Fruit fly (Drosophila melanogaster): ENCODE measurements around the gene Ilp2.
A peak's percentile ranks its signal among the peaks of the same experiment; 100 is the strongest.

Ilp2 gene

DNA sequence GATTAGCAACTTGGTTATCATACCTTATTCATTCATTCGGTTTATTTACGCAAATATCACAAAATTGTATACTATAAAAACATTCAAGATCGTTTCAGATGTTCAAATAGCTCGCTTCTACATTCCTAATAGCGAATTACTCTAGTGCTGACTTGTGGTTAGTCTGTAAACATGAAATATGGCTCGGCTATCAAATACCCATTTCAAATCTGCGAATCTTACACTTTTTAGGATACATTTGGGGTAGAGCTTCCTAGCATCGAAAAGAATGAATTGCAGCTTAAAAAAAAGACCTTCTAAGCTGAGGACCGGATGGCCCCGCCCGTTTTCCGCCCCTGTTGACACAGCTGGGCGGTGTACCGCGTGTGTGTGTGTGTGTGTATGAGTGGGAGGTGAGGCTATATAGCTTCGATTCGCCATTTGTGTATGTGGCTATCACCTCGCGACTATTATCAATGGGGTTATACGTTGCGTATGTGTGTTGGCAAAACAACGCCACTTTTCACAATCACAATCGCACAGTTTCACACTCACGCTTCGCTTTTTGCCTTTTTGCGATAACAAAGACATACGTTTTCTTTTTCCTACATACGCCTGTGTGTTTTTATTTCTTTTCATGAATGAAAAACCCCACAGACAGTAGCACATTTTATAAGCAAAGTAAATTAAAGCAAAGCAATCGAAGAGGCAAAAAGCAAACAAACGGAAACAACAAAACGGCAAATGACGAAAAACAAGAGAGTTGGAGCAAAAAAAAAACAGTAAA, 47.3 kb downstream of the Ilp2 start (continued):
- TF ChIP-seq fd3F (GFP tag; optimal IDR thresholded peaks at IDR 0.05) (peak; percentile 17), Opbp (GFP tag; IDR thresholded peaks at IDR 0.05; ENCODE audit: partially characterized antibody) (peak; percentile 44; the same call in 1 of the 3 replicates), dysf (GFP tag; IDR thresholded peaks at IDR 0.05) (0 out of 3 replicates have a peak, but pooled peaks have one; percentile 15), CG3281 (GFP tag; optimal IDR thresholded peaks at IDR 0.05) (peak; percentile 51), salm (tag; optimal IDR thresholded peaks at IDR 0.05) (no peak), stc (GFP tag; IDR thresholded peaks at IDR 0.05) (0 out of 2 replicates have a peak, but pooled peaks have one; percentile 9), MBD-R2 (GFP tag; IDR thresholded peaks at IDR 0.05) (0 out of 2 replicates have a peak, but pooled peaks have one; percentile 11), amos (GFP tag; IDR thresholded peaks at IDR 0.05; ENCODE audit: partially characterized antibody) (0 out of 2 replicates have a peak, but pooled peaks have one; percentile 35), D19B (GFP tag; optimal IDR thresholded peaks at IDR 0.05) (peak; percentile 64), CG10543 (GFP tag; optimal IDR thresholded peaks at IDR 0.05) (peak; percentile 11), CG7745 (tag; optimal IDR thresholded peaks at IDR 0.05) (no peak), CG15269 (tag; optimal IDR thresholded peaks at IDR 0.05) (peak; percentile 10), CG34224 (GFP tag; IDR thresholded peaks at IDR 0.05; ENCODE audit: partially characterized antibody) (peak; percentile 28; the same call in 1 of the 3 replicates), nom (GFP tag; optimal IDR thresholded peaks at IDR 0.05) (peak; percentile 16), Med (GFP tag) (peak; percentile 11), CG8281 (tag; optimal IDR thresholded peaks at IDR 0.05) (no peak), CG9932 (GFP tag; IDR thresholded peaks at IDR 0.05) (peak; percentile 6; the same call in 1 of the 2 replicates), exex (tag; optimal IDR thresholded peaks at IDR 0.05) (peak; percentile 23), CG16813 (GFP tag; IDR thresholded peaks at IDR 0.05; ENCODE audit: partially characterized antibody) (peak; percentile 54), CG14860 (GFP tag; IDR thresholded peaks at IDR 0.05; ENCODE audit: partially characterized antibody) (0 out of 3 replicates have a peak, but pooled peaks have one; percentile 26), slou (GFP tag; optimal IDR thresholded peaks at IDR 0.05) (no peak), Dbx (GFP tag; IDR thresholded peaks at IDR 0.05) (peak; percentile 37; the same call in 1 of the 3 replicates), ato (GFP tag; IDR thresholded peaks at IDR 0.05; ENCODE audit: partially characterized antibody) (no peak), CG6854 (GFP tag; optimal IDR thresholded peaks at IDR 0.05) (peak; percentile 21), sob (GFP tag; IDR thresholded peaks at IDR 0.05) (0 out of 2 replicates have a peak, but pooled peaks have one; percentile 14), sug (tag; optimal IDR thresholded peaks at IDR 0.05) (peak; percentile 32), inv (GFP tag; IDR thresholded peaks at IDR 0.05; ENCODE audit: partially characterized antibody) (peak; percentile 55)

DNA sequence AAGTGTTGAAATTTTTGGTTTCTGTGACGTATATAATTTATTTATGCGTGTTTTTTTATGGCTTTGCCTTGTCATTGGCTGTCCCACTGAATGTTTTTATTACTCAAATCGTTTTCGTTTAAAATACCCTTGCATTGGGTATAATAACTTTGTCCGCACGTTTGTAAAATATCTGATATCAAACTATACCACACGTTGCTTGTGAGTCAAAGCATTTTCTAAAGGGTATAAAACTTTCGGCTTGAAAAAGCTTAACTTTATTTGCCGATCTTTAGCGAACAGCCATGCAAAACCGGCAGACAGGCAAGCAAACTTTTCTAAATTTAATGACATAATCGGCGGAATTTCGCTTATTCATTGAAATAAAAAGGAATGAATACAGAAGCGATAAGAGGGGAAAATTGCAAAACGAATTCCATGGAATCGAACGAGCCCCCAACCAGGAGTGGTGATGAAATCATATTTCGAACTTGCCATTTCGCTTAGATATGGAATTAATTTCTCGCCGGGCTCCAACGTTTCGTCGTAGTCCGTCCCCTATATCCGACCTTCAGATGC, 48.0 kb downstream of the Ilp2 start:
- TF ChIP-seq CG4707 (GFP tag; optimal IDR thresholded peaks at IDR 0.05), result no peak
- no peak for TF ChIP-seq chn (GFP tag; optimal IDR thresholded peaks at IDR 0.05)
- TF ChIP-seq CG17568 (GFP tag; optimal IDR thresholded peaks at IDR 0.05), result no peak
- no peak for TF ChIP-seq Hmx (GFP tag; optimal IDR thresholded peaks at IDR 0.05)
- TF ChIP-seq vvl (GFP tag; IDR thresholded peaks at IDR 0.05), result peak; percentile 66
- peak; percentile 17 for TF ChIP-seq eyg (GFP tag; optimal IDR thresholded peaks at IDR 0.05)
- no peak for TF ChIP-seq hb (GFP tag; IDR thresholded peaks at IDR 0.05; ENCODE audit: partially characterized antibody)
- no peak for TF ChIP-seq ab (GFP tag; optimal IDR thresholded peaks at IDR 0.05)
- peak; percentile 27 for TF ChIP-seq phol (tag; optimal IDR thresholded peaks at IDR 0.05)
- TF ChIP-seq nom (GFP tag; optimal IDR thresholded peaks at IDR 0.05), result no peak
- no peak for TF ChIP-seq slou (GFP tag; optimal IDR thresholded peaks at IDR 0.05)
- TF ChIP-seq CG15011 (GFP tag; optimal IDR thresholded peaks at IDR 0.05), result peak; percentile 13
- TF ChIP-seq pfk (GFP tag; optimal IDR thresholded peaks at IDR 0.05), result no peak
- TF ChIP-seq Max (GFP tag; optimal IDR thresholded peaks at IDR 0.05), result no peak
- TF ChIP-seq CG3407 (GFP tag; optimal IDR thresholded peaks at IDR 0.05), result no peak
- peak; percentile 28 for TF ChIP-seq CG2712 (tag; optimal IDR thresholded peaks at IDR 0.05)
- peak; percentile 11 for TF ChIP-seq mirr (GFP tag; optimal IDR thresholded peaks at IDR 0.05)
- no peak for TF ChIP-seq Mes4 (GFP tag; optimal IDR thresholded peaks at IDR 0.05)
- TF ChIP-seq Doc3 (GFP tag; IDR thresholded peaks at IDR 0.05; ENCODE audit: partially characterized antibody), result no peak
- no peak for TF ChIP-seq Camta (GFP tag; optimal IDR thresholded peaks at IDR 0.05)
- TF ChIP-seq Dref (GFP tag; IDR thresholded peaks at IDR 0.05), result no peak
- no peak for TF ChIP-seq Hand (GFP tag; optimal IDR thresholded peaks at IDR 0.05)
